Fruit fly (Drosophila melanogaster) whole organism, embryonic: ENCODE measurements around the gene dlg1.

ENCODE experiments used
- Ada2b ChIP-seq: fragments of 200-800 bp; sonication (Bioruptor generic); IDR thresholded peaks from 2 replicates; pipeline ENCODE4 v1.3.6; 2022; ENCODE audit warnings: missing biosample characterization, missing genetic modification characterization
- Bgb ChIP-seq: fragments of 200-800 bp; sonication (Bioruptor generic); IDR thresholded peaks from 2 replicates; pipeline ENCODE4 v1.3.6; 2022; ENCODE audit warnings: missing biosample characterization, missing genetic modification characterization; ENCODE audit not compliant: partially characterized antibody
- CG10267 ChIP-seq: fragments of 200-800 bp; sonication (Bioruptor generic); optimal IDR thresholded peaks from 2 replicates; lab custom pipeline; 2018; ENCODE audit warnings: missing biosample characterization, mild to moderate bottlenecking, missing genetic modification characterization, moderate library complexity
- CG10431 ChIP-seq: fragments of 200-800 bp; sonication (Bioruptor generic); optimal IDR thresholded peaks from 3 replicates; lab custom pipeline; 2018; ENCODE audit warnings: missing biosample characterization, mild to moderate bottlenecking, missing genetic modification characterization
- CG10654 ChIP-seq: fragments of 200-800 bp; sonication (Bioruptor generic); optimal IDR thresholded peaks from 2 replicates; lab custom pipeline; 2016; ENCODE audit warnings: missing biosample characterization, missing genetic modification characterization
- CG13424 ChIP-seq: fragments of 200-800 bp; sonication (Bioruptor generic); optimal IDR thresholded peaks from 2 replicates; lab custom pipeline; 2019; ENCODE audit warnings: missing biosample characterization, mild to moderate bottlenecking, missing genetic modification characterization, moderate library complexity
- CG13894 ChIP-seq: fragments of 200-800 bp; sonication (Bioruptor generic); optimal IDR thresholded peaks from 3 replicates; lab custom pipeline; 2018; ENCODE audit warnings: missing biosample characterization, mild to moderate bottlenecking, missing genetic modification characterization, moderate library complexity
- CG14014 ChIP-seq: fragments of 200-800 bp; sonication (Bioruptor generic); IDR thresholded peaks from 2 replicates; pipeline ENCODE4 v1.3.6; 2022; ENCODE audit warnings: missing biosample characterization, missing genetic modification characterization
- CG14441 ChIP-seq: fragments of 200-800 bp; sonication (Bioruptor generic); IDR thresholded peaks from 2 replicates; pipeline ENCODE4 v1.3.6; 2022; ENCODE audit warnings: missing biosample characterization, missing genetic modification characterization
- CG18476 ChIP-seq: fragments of 200-800 bp; sonication (Bioruptor generic); optimal IDR thresholded peaks from 2 replicates; lab custom pipeline; 2016; ENCODE audit warnings: missing biosample characterization, mild to moderate bottlenecking, missing genetic modification characterization
- CG2120 ChIP-seq: fragments of 200-800 bp; sonication (Bioruptor generic); optimal IDR thresholded peaks from 3 replicates; lab custom pipeline; 2016; ENCODE audit warnings: missing biosample characterization, missing genetic modification characterization
- CG2202 ChIP-seq: fragments of 200-800 bp; sonication (Bioruptor generic); optimal IDR thresholded peaks from 2 replicates; lab custom pipeline; 2018; ENCODE audit warnings: missing biosample characterization, mild to moderate bottlenecking, missing genetic modification characterization
- Dbx ChIP-seq: fragments of 200-800 bp; sonication (Bioruptor generic); IDR thresholded peaks from 3 replicates; pipeline ENCODE4 v1.3.6; 2022; ENCODE audit warnings: missing biosample characterization, missing genetic modification characterization
- Hsf ChIP-seq: fragments of 200-800 bp; sonication (Bioruptor generic); optimal IDR thresholded peaks from 3 replicates; lab custom pipeline; 2016; ENCODE audit warnings: missing biosample characterization, missing genetic modification characterization
- Med ChIP-seq: fragments of 200-800 bp; sonication (Bioruptor generic); peaks from one replicate; lab custom pipeline; 2016; ENCODE audit warnings: missing biosample characterization, missing genetic modification characterization, mild to moderate bottlenecking, inconsistent platforms, moderate library complexity
- Optix ChIP-seq: fragments of 200-800 bp; sonication (Bioruptor generic); IDR thresholded peaks from 3 replicates; pipeline ENCODE4 v1.3.6; 2022; ENCODE audit warnings: missing biosample characterization, missing genetic modification characterization
- Ptx1 ChIP-seq: fragments of 200-800 bp; sonication (Bioruptor generic); IDR thresholded peaks from 2 replicates; pipeline ENCODE4 v1.3.6; 2022; ENCODE audit warnings: missing biosample characterization, missing genetic modification characterization
- Rfx ChIP-seq: fragments of 200-800 bp; sonication (Bioruptor generic); IDR thresholded peaks from 2 replicates; pipeline ENCODE4 v1.3.6; 2022; ENCODE audit warnings: missing biosample characterization, missing genetic modification characterization
- Scr ChIP-seq: fragments of 200-800 bp; sonication (Bioruptor generic); IDR thresholded peaks from 2 replicates; pipeline ENCODE4 v1.3.6; 2022; ENCODE audit warnings: missing biosample characterization, missing genetic modification characterization; ENCODE audit not compliant: partially characterized antibody
- Sin3A ChIP-seq: fragments of >200 bp; optimal IDR thresholded peaks from 2 replicates; lab custom pipeline; 2018
- Usf ChIP-seq: fragments of 200-800 bp; sonication (Bioruptor generic); optimal IDR thresholded peaks from 2 replicates; lab custom pipeline; 2017; ENCODE audit warnings: missing genotype, missing biosample characterization, missing genetic modification characterization
- chinmo ChIP-seq: fragments of 200-800 bp; sonication (Bioruptor generic); IDR thresholded peaks from 4 replicates; pipeline ENCODE4 v1.3.6; 2022; ENCODE audit warnings: missing biosample characterization, missing genetic modification characterization; ENCODE audit not compliant: partially characterized antibody
- chn ChIP-seq: fragments of 200-800 bp; sonication (Bioruptor generic); optimal IDR thresholded peaks from 2 replicates; lab custom pipeline; 2016; ENCODE audit warnings: missing biosample characterization, missing genetic modification characterization
- crol ChIP-seq: fragments of 200-800 bp; sonication (Bioruptor generic); IDR thresholded peaks from 2 replicates; pipeline ENCODE4 v1.3.6; 2022; ENCODE audit warnings: missing biosample characterization, missing genetic modification characterization
- en ChIP-seq: fragments of 200-800 bp; sonication (Bioruptor generic); optimal IDR thresholded peaks from 2 replicates; lab custom pipeline; 2016; ENCODE audit warnings: missing biosample characterization, missing genetic modification characterization
- esg ChIP-seq: fragments of 200-800 bp; sonication (Bioruptor generic); conservative IDR thresholded peaks from 2 replicates; pipeline ENCODE4 v1.3.6; 2022; ENCODE audit warnings: missing biosample characterization, missing genetic modification characterization
- fd102C ChIP-seq: fragments of 200-800 bp; sonication (Bioruptor generic); optimal IDR thresholded peaks from 2 replicates; lab custom pipeline; 2018; ENCODE audit warnings: missing biosample characterization, mild to moderate bottlenecking, missing genetic modification characterization, moderate library complexity
- gem ChIP-seq: fragments of 200-800 bp; sonication (Bioruptor generic); optimal IDR thresholded peaks from 2 replicates; lab custom pipeline; 2019; ENCODE audit warnings: missing biosample characterization, mild to moderate bottlenecking, missing genetic modification characterization, moderate library complexity
- grau ChIP-seq: fragments of 200-800 bp; optimal IDR thresholded peaks from 3 replicates; lab custom pipeline; 2019; ENCODE audit warnings: missing biosample characterization, mild to moderate bottlenecking, missing genetic modification characterization, moderate library complexity
- gsb ChIP-seq: fragments of 200-800 bp; sonication (Bioruptor generic); IDR thresholded peaks from 2 replicates; pipeline ENCODE4 v1.3.6; 2022; ENCODE audit warnings: missing biosample characterization, missing genetic modification characterization
- rib ChIP-seq: fragments of 200-800 bp; sonication (Bioruptor generic); IDR thresholded peaks from 2 replicates; pipeline ENCODE4 v1.3.6; 2022; ENCODE audit warnings: missing biosample characterization, missing genetic modification characterization
- sd ChIP-seq: fragments of 200-800 bp; sonication (Bioruptor generic); optimal IDR thresholded peaks from 3 replicates; lab custom pipeline; 2018; ENCODE audit warnings: missing biosample characterization, mild to moderate bottlenecking, missing genetic modification characterization, moderate library complexity
- sens ChIP-seq: fragments of 200-800 bp; sonication (Bioruptor generic); peaks from one replicate; lab custom pipeline; 2016; ENCODE audit warnings: missing biosample characterization, missing genetic modification characterization
- sqz ChIP-seq: fragments of 200-800 bp; sonication (Bioruptor generic); optimal IDR thresholded peaks from 3 replicates; lab custom pipeline; 2018; ENCODE audit warnings: missing biosample characterization, mild to moderate bottlenecking, missing genetic modification characterization
- vvl ChIP-seq: fragments of 200-800 bp; sonication (Bioruptor generic); IDR thresholded peaks from 2 replicates; pipeline ENCODE4 v1.3.6; 2022; ENCODE audit warnings: missing biosample characterization, missing genetic modification characterization

Gene dlg1

dm6 chrX:11393003-11393620 lies 23.6 kb downstream of the dlg1 start (continued):
- TF ChIP-seq CG14441 (GFP tag; lab: Robert Waterston, UW) (no peak), vvl (GFP tag; lab: Robert Waterston, UW) (0 out of 2 replicates have a peak, but pooled peaks have one; percentile 43), CG13424 (tag; lab: Kevin White, UChicago) (peak; percentile 23), Dbx (GFP tag; lab: Robert Waterston, UW) (0 out of 3 replicates have a peak, but pooled peaks have one; percentile 47), crol (GFP tag; lab: Robert Waterston, UW) (peak; percentile 48; the same call in 1 of the 2 replicates), CG13894 (tag; lab: Kevin White, UChicago) (no peak), grau (tag; lab: Kevin White, UChicago) (peak; percentile 88), Hsf (GFP tag; lab: Kevin White, UChicago) (peak; percentile 8), CG10654 (GFP tag; lab: Kevin White, UChicago) (no peak), sd (tag; lab: Kevin White, UChicago) (peak; percentile 96), chinmo (GFP tag; lab: Robert Waterston, UW) (0 out of 4 replicates have a peak, but pooled peaks have one; percentile 43), Rfx (GFP tag; lab: Robert Waterston, UW) (0 out of 2 replicates have a peak, but pooled peaks have one; percentile 55), gem (tag; lab: Kevin White, UChicago) (peak; percentile 49), CG14014 (GFP tag; lab: Robert Waterston, UW) (0 out of 2 replicates have a peak, but pooled peaks have one; percentile 5), Scr (no peak), sqz (GFP tag; lab: Kevin White, UChicago) (peak; percentile 90), sens (GFP tag; lab: Kevin White, UChicago) (peak; percentile 53), Usf (no peak), Sin3A (lab: Kevin White, UChicago) (no peak), Ptx1 (GFP tag; lab: Robert Waterston, UW) (0 out of 2 replicates have a peak, but pooled peaks have one; percentile 29), CG2120 (GFP tag; lab: Kevin White, UChicago) (peak; percentile 15), Med (GFP tag; lab: Kevin White, UChicago) (peak; percentile 69)
- TF ChIP-seq, all 482 proteins: peak for 29

DNA sequence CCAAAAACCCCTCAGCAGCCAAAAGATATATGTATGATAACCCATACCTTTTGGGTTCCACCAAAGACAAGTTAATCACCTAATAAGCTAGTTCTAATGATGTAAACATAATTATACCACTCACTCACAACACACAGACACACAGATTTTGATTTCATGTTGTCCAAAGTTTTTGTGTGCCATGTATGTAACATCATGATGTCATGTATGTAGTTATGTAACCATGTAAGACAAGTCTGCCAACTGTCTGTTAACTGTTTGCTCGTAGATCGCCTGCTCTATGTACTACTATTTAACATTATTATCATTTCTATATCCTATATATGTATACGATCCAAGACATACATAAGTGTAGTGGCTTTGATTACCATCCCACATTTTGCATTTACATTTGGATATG lies 34.8 kb downstream of the dlg1 start:
- TF ChIP-seq CG10431 (GFP tag; lab: Kevin White, UChicago) (peak; percentile 94), fd102C (no peak), Ptx1 (GFP tag; lab: Robert Waterston, UW) (no peak), sens (GFP tag; lab: Kevin White, UChicago) (peak; percentile 43), Bgb (GFP tag; lab: Robert Waterston, UW) (no peak)

- TF ChIP-seq esg (GFP tag; lab: Robert Waterston, UW) (no peak), rib (no peak), gsb (GFP tag; lab: Robert Waterston, UW) (no peak), CG2202 (no peak), chn (GFP tag; lab: Kevin White, UChicago) (no peak)
- TF ChIP-seq, all 482 proteins: peak for 0
Observed at dm6 chrX:11409647-11410046, 40.2 kb downstream of the dlg1 start, which contains the start of gene CG15196. Gene CG15196, plus strand, starts transcription at chrX:11409947.

DNA sequence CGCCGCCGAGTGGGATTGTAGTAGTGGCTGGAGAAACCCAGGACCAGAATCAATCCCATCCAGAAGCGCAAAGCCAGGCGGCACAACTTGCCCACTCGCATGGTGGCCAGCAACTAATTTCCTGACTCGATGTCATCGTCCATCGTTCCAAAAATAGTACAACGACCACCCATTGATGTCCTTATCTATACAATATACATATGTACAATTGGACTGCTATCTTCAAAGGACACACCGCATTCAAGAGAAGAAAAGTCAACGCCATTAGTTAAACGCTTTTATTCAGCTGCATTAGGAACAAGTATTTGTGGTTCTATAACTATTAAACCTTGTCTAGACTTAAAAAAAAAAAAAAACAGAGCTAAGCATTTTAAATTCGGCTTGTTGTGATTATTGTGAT lies 43.6 kb downstream of the dlg1 start, which contains the start of gene Gr10b:
TSS of gene Gr10b (minus strand) at position 101 of the 400 bp plus-strand sequence.
- TF ChIP-seq Optix (GFP tag; lab: Robert Waterston, UW) (no peak), CG10267 (tag; lab: Kevin White, UChicago) (no peak), sd (tag; lab: Kevin White, UChicago) (no peak)

DNA sequence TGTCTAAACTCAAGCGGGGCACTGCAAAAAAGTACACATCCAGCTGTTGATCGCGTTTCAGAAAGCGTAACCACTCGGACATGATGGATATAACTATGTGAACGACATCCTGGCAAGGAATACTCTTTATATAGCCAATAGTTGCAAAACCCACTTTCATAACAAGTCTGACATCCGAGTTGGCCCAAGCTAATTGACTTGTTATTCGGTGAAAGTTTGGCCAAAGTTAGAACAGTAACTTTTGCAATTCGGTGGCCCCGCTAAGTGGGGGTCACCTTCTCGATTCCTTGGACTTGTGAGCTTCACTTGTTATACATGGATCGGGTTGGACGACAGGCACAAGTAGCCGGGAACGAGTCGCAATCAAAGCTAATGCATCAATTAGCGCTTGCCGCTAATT lies 47.9 kb downstream of the dlg1 start, which contains the start of the genes Gr10a and Or10a:
TSS of gene Gr10a (minus strand) at position 101 of the 400 bp plus-strand sequence.
TSS of gene Or10a (minus strand) at position 101 of the 400 bp plus-strand sequence.
- no peak for TF ChIP-seq CG18476 (GFP tag; lab: Kevin White, UChicago)
- TF ChIP-seq en (GFP tag; lab: Kevin White, UChicago), result no peak
- no peak for TF ChIP-seq Ada2b (GFP tag; lab: Robert Waterston, UW)
